Worm (Caenorhabditis elegans) whole organism, L1 larva: ENCODE results near the gene sdz-16.
A peak's percentile ranks its signal among the peaks of the same experiment; 100 is the strongest.

Experiments
- C34B4.2 ChIP-seq: sonication (generic microtip); optimal IDR thresholded peaks from 2 replicates; lab custom pipeline; 2017; ENCODE audit warnings: mild to moderate bottlenecking, missing genetic modification characterization, missing compliant biosample characterization
- F16B12.6 ChIP-seq: fragments of 150-350 bp; optimal IDR thresholded peaks from 2 replicates; lab custom pipeline; 2014; ENCODE audit warnings: missing biosample characterization, missing genetic modification characterization
- Y116A8C.19 ChIP-seq: sonication (generic microtip); optimal IDR thresholded peaks from 2 replicates; lab custom pipeline; 2016; ENCODE audit warnings: missing compliant biosample characterization, missing genetic modification characterization, borderline replicate concordance
- aha-1 ChIP-seq: fragments of 150-350 bp; optimal IDR thresholded peaks from 2 replicates; lab custom pipeline; 2014; ENCODE audit warnings: missing biosample characterization, missing genetic modification characterization
- alr-1 ChIP-seq: fragments of 200-800 bp; sonication (Bioruptor generic); optimal IDR thresholded peaks from 2 replicates; lab custom pipeline; 2018; ENCODE audit warnings: borderline replicate concordance, mild to moderate bottlenecking, missing genetic modification characterization, missing compliant biosample characterization
- ceh-63 ChIP-seq: fragments of 200-800 bp; sonication (Bioruptor generic); optimal IDR thresholded peaks from 2 replicates; lab custom pipeline; 2018; ENCODE audit warnings: mild to moderate bottlenecking, missing genetic modification characterization, missing compliant biosample characterization
- ceh-8 ChIP-seq: fragments of 200-800 bp; sonication (Bioruptor generic); optimal IDR thresholded peaks from 2 replicates; lab custom pipeline; 2018; ENCODE audit warnings: mild to moderate bottlenecking, missing genetic modification characterization, moderate library complexity, missing compliant biosample characterization
- ceh-90 ChIP-seq: sonication (generic microtip); optimal IDR thresholded peaks from 2 replicates; lab custom pipeline; 2016; ENCODE audit warnings: missing genetic modification characterization, missing compliant biosample characterization
- egl-27 ChIP-seq, 2 experiments: fragments of 150-350 bp in 1 of 2; sonication (generic microtip); optimal IDR thresholded peaks; 3 replicates each; lab custom pipeline; 2017 to 2018; ENCODE audit warnings: missing biosample characterization in 2 of 2, missing genetic modification characterization in 2 of 2, missing genetic modification reagents in 2 of 2
- elt-2 ChIP-seq: sonication (generic microtip); optimal IDR thresholded peaks from 2 replicates; lab custom pipeline; 2016; ENCODE audit warnings: missing genetic modification characterization, mild to moderate bottlenecking, inconsistent platforms, missing compliant biosample characterization, missing genetic modification reagents
- ets-5 ChIP-seq: fragments of 200-800 bp; sonication (Bioruptor generic); IDR thresholded peaks from 2 replicates; pipeline ENCODE4 v1.3.6; 2022; ENCODE audit warnings: missing genetic modification characterization, missing compliant biosample characterization
- fos-1 ChIP-seq: fragments of 150-350 bp; optimal IDR thresholded peaks from 2 replicates; lab custom pipeline; 2014; ENCODE audit warnings: missing biosample characterization, missing genetic modification characterization
- grh-1 ChIP-seq: fragments of 200-800 bp; sonication (Bioruptor generic); IDR thresholded peaks from 2 replicates; pipeline ENCODE4 v1.3.6; 2022; ENCODE audit warnings: missing genetic modification reagents, missing genetic modification characterization, missing compliant biosample characterization
- hlh-4 ChIP-seq: sonication (generic microtip); optimal IDR thresholded peaks from 2 replicates; lab custom pipeline; 2016; ENCODE audit warnings: mild to moderate bottlenecking, missing genetic modification characterization, missing compliant biosample characterization
- hpl-2 ChIP-seq: fragments of 150-350 bp; optimal IDR thresholded peaks from 2 replicates; lab custom pipeline; 2014; ENCODE audit warnings: missing biosample characterization, missing genetic modification reagents, missing genetic modification characterization
- lin-15B ChIP-seq: fragments of 150-350 bp; sonication (generic microtip); optimal IDR thresholded peaks from 3 replicates; lab custom pipeline; 2014; ENCODE audit warnings: missing biosample characterization, missing genetic modification characterization
- lin-35 ChIP-seq, 2 experiments: fragments of 150-350 bp; optimal IDR thresholded peaks; 2 replicates each; lab custom pipeline; 2014; ENCODE audit warnings: missing biosample characterization in 2 of 2, missing genetic modification characterization in 2 of 2, missing genetic modification reagents in 2 of 2
- lsy-2 ChIP-seq, 2 experiments: fragments of 150-350 bp; optimal IDR thresholded peaks; 2 replicates each; lab custom pipeline; 2014; ENCODE audit warnings: missing biosample characterization in 2 of 2, missing genetic modification characterization in 2 of 2
- nhr-20 ChIP-seq: sonication (generic microtip); optimal IDR thresholded peaks from 2 replicates; lab custom pipeline; 2016; ENCODE audit warnings: mild to moderate bottlenecking, missing genetic modification characterization, missing compliant biosample characterization
- nhr-90 ChIP-seq: sonication (generic microtip); optimal IDR thresholded peaks from 2 replicates; lab custom pipeline; 2016; ENCODE audit warnings: mild to moderate bottlenecking, missing genetic modification characterization, missing compliant biosample characterization; ENCODE audit not compliant: poor library complexity
- pqm-1 ChIP-seq: sonication (generic microtip); optimal IDR thresholded peaks from 3 replicates; lab custom pipeline; 2017; ENCODE audit warnings: missing biosample characterization, missing genetic modification characterization
- rnt-1 ChIP-seq: sonication (generic microtip); optimal IDR thresholded peaks from 2 replicates; lab custom pipeline; 2016; ENCODE audit warnings: mild to moderate bottlenecking, missing genetic modification characterization, moderate library complexity, missing compliant biosample characterization
- skn-1 ChIP-seq: fragments of 150-350 bp; optimal IDR thresholded peaks from 2 replicates; lab custom pipeline; 2014; ENCODE audit warnings: missing biosample characterization, missing genetic modification characterization
- sup-37 ChIP-seq: fragments of 200-800 bp; sonication (Bioruptor generic); optimal IDR thresholded peaks from 2 replicates; lab custom pipeline; 2018; ENCODE audit warnings: mild to moderate bottlenecking, missing genetic modification characterization, missing compliant biosample characterization
- tlp-1 ChIP-seq: fragments of 150-350 bp; optimal IDR thresholded peaks from 2 replicates; lab custom pipeline; 2014; ENCODE audit warnings: missing biosample characterization, missing genetic modification characterization
- unc-30 ChIP-seq: sonication (generic microtip); optimal IDR thresholded peaks from 2 replicates; lab custom pipeline; 2017; ENCODE audit warnings: missing biosample characterization, missing genetic modification characterization
- unc-98 ChIP-seq: fragments of 200-800 bp; sonication (Bioruptor generic); IDR thresholded peaks from 2 replicates; pipeline ENCODE4 v1.3.6; 2022; ENCODE audit warnings: missing genetic modification characterization, missing compliant biosample characterization
- vab-15 ChIP-seq: sonication (generic microtip); optimal IDR thresholded peaks from 2 replicates; lab custom pipeline; 2017; ENCODE audit warnings: missing genotype, mild to moderate bottlenecking, missing genetic modification characterization, missing compliant biosample characterization
- xbp-1 ChIP-seq: sonication (generic microtip); optimal IDR thresholded peaks from 2 replicates; lab custom pipeline; 2016; ENCODE audit warnings: missing genetic modification characterization, missing compliant biosample characterization
- zag-1 ChIP-seq: fragments of 150-350 bp; optimal IDR thresholded peaks from 2 replicates; lab custom pipeline; 2014; ENCODE audit warnings: missing biosample characterization, missing genetic modification characterization
- ztf-11 ChIP-seq, 2 experiments: sonication (generic microtip); optimal IDR thresholded peaks; 2 replicates each; lab custom pipeline; 2016 to 2017; ENCODE audit warnings: missing genetic modification characterization in 2 of 2, missing biosample characterization in 1 of 2, missing compliant biosample characterization in 1 of 2
- ztf-4 ChIP-seq: fragments of 150-350 bp; optimal IDR thresholded peaks from 2 replicates; lab custom pipeline; 2014; ENCODE audit warnings: missing biosample characterization, missing genetic modification characterization

Gene sdz-16

ce11 chrV:17327867-17328266, at the start of gene sdz-16:
sdz-16 (minus strand) TSS chrV:17327967.
- TF ChIP-seq Y116A8C.19 (tag; lab: Kevin White, UChicago) (no peak), vab-15 (tag; lab: Kevin White, UChicago) (no peak), ceh-63 (GFP tag; lab: Kevin White, UChicago) (no peak), tlp-1 (tag; lab: Kevin White, UChicago) (no peak), alr-1 (tag; lab: Kevin White, UChicago) (no peak), xbp-1 (tag; lab: Kevin White, UChicago) (no peak), lsy-2 (tag; optimal IDR thresholded peaks at IDR 0.05; lab: Kevin White, UChicago) (no peak), hpl-2 (GFP tag; lab: Kevin White, UChicago) (no peak), grh-1 (GFP tag; lab: Robert Waterston, UW) (no peak), zag-1 (no peak), nhr-90 (no peak), egl-27 (tag; optimal IDR thresholded peaks at IDR 0.05; lab: Kevin White, UChicago) (no peak), fos-1 (tag; lab: Kevin White, UChicago) (no peak), unc-30 (tag; lab: Kevin White, UChicago) (no peak)

- TF ChIP-seq hlh-4: no peak
- no peak for TF ChIP-seq lin-15B (tag; lab: Kevin White, UChicago)
- TF ChIP-seq ceh-8: peak; percentile 23
Observed at ce11 chrV:17377140-17377539, 49.4 kb upstream of the sdz-16 start, which contains the start of gene fbxb-7. fbxb-7 (plus strand) TSS chrV:17377406.

ce11 chrV:17376639-17377038, 48.9 kb upstream of the sdz-16 start, which contains the start of gene Y20C6A.1:
Y20C6A.1 (minus strand) TSS chrV:17376745.
- TF ChIP-seq ets-5 (GFP tag; lab: Robert Waterston, UW) (no peak), Y116A8C.19 (tag; lab: Kevin White, UChicago) (no peak), elt-2 (tag; lab: Kevin White, UChicago) (peak; percentile 58), lin-35 (GFP tag; optimal IDR thresholded peaks at IDR 0.05; lab: Kevin White, UChicago) (no peak), fos-1 (tag; lab: Kevin White, UChicago) (no peak)
- TF ChIP-seq, all 84 proteins: peak for 1

- peak; percentile 51 for TF ChIP-seq pqm-1 (tag; lab: Kevin White, UChicago)
- no peak for TF ChIP-seq rnt-1 (tag; lab: Kevin White, UChicago)
- peak; percentile 78 for TF ChIP-seq elt-2 (tag; lab: Kevin White, UChicago)
- no peak for TF ChIP-seq C34B4.2 (tag; lab: Kevin White, UChicago)
- no peak for TF ChIP-seq ztf-4 (tag; lab: Kevin White, UChicago)
- no peak for TF ChIP-seq unc-98
- TF ChIP-seq ceh-90 (tag; lab: Kevin White, UChicago): no peak
- TF ChIP-seq sup-37 (GFP tag; lab: Kevin White, UChicago): no peak
- TF ChIP-seq, all 84 proteins: peak for 2
Observed at ce11 chrV:17352827-17353373, 25.1 kb upstream of the sdz-16 start, which contains the start of the genes fbxa-134 and F47H4.2. fbxa-134 (minus strand) TSS chrV:17352870. F47H4.2 (plus strand) TSS chrV:17353323.

- TF ChIP-seq skn-1 (tag; lab: Kevin White, UChicago) (no peak), hpl-2 (GFP tag; lab: Kevin White, UChicago) (no peak), zag-1 (no peak), F16B12.6 (no peak), nhr-20 (no peak), ztf-11 (tag; optimal IDR thresholded peaks at IDR 0.05; lab: Kevin White, UChicago) (no peak), aha-1 (tag; lab: Kevin White, UChicago) (no peak)
Observed at ce11 chrV:17350093-17350492, 22.3 kb upstream of the sdz-16 start, which contains the start of gene lsy-27. lsy-27 (minus strand) TSS chrV:17350193.
